Worm (Caenorhabditis elegans): ENCODE results near the gene let-99.
A peak's percentile ranks its signal among the peaks of the same experiment; 100 is the strongest.

The let-99 gene

DNA sequence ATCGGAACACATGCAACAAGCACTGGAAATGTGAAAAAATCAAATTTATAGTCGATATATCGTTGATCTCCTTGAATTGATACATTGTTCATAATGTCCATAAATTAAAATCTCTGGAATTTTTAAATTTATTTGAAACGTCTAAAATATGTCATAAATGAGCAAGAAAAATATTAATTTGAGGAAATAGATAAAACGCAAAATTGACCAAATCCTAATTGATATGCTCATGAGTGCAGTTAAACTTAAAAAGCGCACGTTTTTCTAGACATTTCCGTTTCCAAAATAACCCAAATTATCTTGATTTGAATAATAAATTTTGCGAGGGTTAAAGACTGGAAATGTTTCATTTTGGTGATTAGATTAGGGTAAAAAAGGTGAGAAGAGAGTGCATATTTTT, 45.1 kb upstream of the let-99 start, which contains the start of gene sru-13:
Gene sru-13, minus strand, starts transcription at position 101 of the 400 bp plus-strand sequence.
- TF ChIP-seq vab-15 (tag; optimal IDR thresholded peaks at IDR 0.05) (no peak), nhr-84 (tag; optimal IDR thresholded peaks at IDR 0.05) (no peak), lir-3 (tag; optimal IDR thresholded peaks at IDR 0.05; ENCODE audit: poor library complexity) (no peak), C04F5.9 (tag; optimal IDR thresholded peaks at IDR 0.05) (no peak), unc-130 (tag; optimal IDR thresholded peaks at IDR 0.05) (no peak), fkh-10 (GFP tag; optimal IDR thresholded peaks at IDR 0.05) (no peak), hlh-4 (tag; optimal IDR thresholded peaks at IDR 0.05) (no peak), rnt-1 (tag; optimal IDR thresholded peaks at IDR 0.05) (no peak)

- no peak for TF ChIP-seq unc-98 (GFP tag; IDR thresholded peaks at IDR 0.05)
- peak; percentile 49 for TF ChIP-seq ceh-8 (GFP tag; optimal IDR thresholded peaks at IDR 0.05)
These were observed 42.2 kb upstream of the let-99 start, which contains the start of gene eak-4 for ce11 chrIV:12525409-12525808. TSS of gene eak-4 (minus strand) at chrIV:12525509.

- TF ChIP-seq lin-13 (GFP tag; optimal IDR thresholded peaks at IDR 0.05), result no peak
- TF ChIP-seq nhr-77 (tag; optimal IDR thresholded peaks at IDR 0.05), result no peak
- no peak for TF ChIP-seq ets-5 (GFP tag; IDR thresholded peaks at IDR 0.05)
- no peak for TF ChIP-seq alr-1 (tag; optimal IDR thresholded peaks at IDR 0.05; ENCODE audit: borderline replicate concordance)
- no peak for TF ChIP-seq ztf-11 (tag; optimal IDR thresholded peaks at IDR 0.05)
- TF ChIP-seq nhr-47 (tag; optimal IDR thresholded peaks at IDR 0.05), result no peak
- no peak for TF ChIP-seq Y116A8C.19 (tag; optimal IDR thresholded peaks at IDR 0.05; ENCODE audit: borderline replicate concordance)
- no peak for TF ChIP-seq sup-37 (GFP tag; optimal IDR thresholded peaks at IDR 0.05)
- no peak for TF ChIP-seq mef-2 (tag; optimal IDR thresholded peaks at IDR 0.05)
- no peak for TF ChIP-seq fkh-10 (GFP tag; optimal IDR thresholded peaks at IDR 0.05)
- TF ChIP-seq nhr-85 (tag), result no peak
- no peak for TF ChIP-seq unc-62 (GFP tag; optimal IDR thresholded peaks at IDR 0.05)
- no peak for TF ChIP-seq nhr-28 (tag; optimal IDR thresholded peaks at IDR 0.05)
- TF ChIP-seq nhr-19 (GFP tag; conservative IDR thresholded peaks at IDR 0.05), result no peak
- peak; percentile 86 for TF ChIP-seq zip-4 (GFP tag; optimal IDR thresholded peaks at IDR 0.05)
- no peak for TF ChIP-seq F16B12.6 (tag; optimal IDR thresholded peaks at IDR 0.05)
- no peak for TF ChIP-seq vab-15 (tag; optimal IDR thresholded peaks at IDR 0.05)
- peak in 1 of 2 experiments; percentile 3 for TF ChIP-seq lsy-2 (tag; optimal IDR thresholded peaks at IDR 0.05)
- peak; percentile 59 for TF ChIP-seq nhr-20 (tag; optimal IDR thresholded peaks at IDR 0.05)
- TF ChIP-seq sptf-1 (tag; optimal IDR thresholded peaks at IDR 0.05), result no peak
- TF ChIP-seq nhr-237 (tag; optimal IDR thresholded peaks at IDR 0.05), result no peak
- peak; percentile 50 for TF ChIP-seq nhr-71 (tag; optimal IDR thresholded peaks at IDR 0.05)
- TF ChIP-seq nhr-90 (tag; optimal IDR thresholded peaks at IDR 0.05; ENCODE audit: poor library complexity), result peak; percentile 7
- TF ChIP-seq C34B4.2 (tag; optimal IDR thresholded peaks at IDR 0.05), result no peak
- peak; percentile 33 for TF ChIP-seq pqm-1 (tag; optimal IDR thresholded peaks at IDR 0.05)
- TF ChIP-seq mdl-1 (tag; optimal IDR thresholded peaks at IDR 0.05), result no peak
- TF ChIP-seq efl-1 (optimal IDR thresholded peaks at IDR 0.05), result peak in 1 of 2 experiments; percentile 38
- peak; percentile 28 to 94 for TF ChIP-seq efl-1 (GFP tag; optimal IDR thresholded peaks at IDR 0.05 in 1 of 2)
- TF ChIP-seq tbx-2 (tag; optimal IDR thresholded peaks at IDR 0.05), result no peak
- no peak for TF ChIP-seq unc-98 (GFP tag; IDR thresholded peaks at IDR 0.05)
- TF ChIP-seq nhr-12 (tag; optimal IDR thresholded peaks at IDR 0.05), result no peak
- peak; percentile 84 for TF ChIP-seq elt-2 (tag; optimal IDR thresholded peaks at IDR 0.05)
- TF ChIP-seq dsc-1 (tag; optimal IDR thresholded peaks at IDR 0.05), result no peak
- no peak for TF ChIP-seq lir-3 (tag; optimal IDR thresholded peaks at IDR 0.05; ENCODE audit: poor library complexity)
- TF ChIP-seq snu-23 (GFP tag; optimal IDR thresholded peaks at IDR 0.05), result peak; percentile 39
- no peak for TF ChIP-seq C04F5.9 (tag; optimal IDR thresholded peaks at IDR 0.05)
- no peak for TF ChIP-seq mep-1 (tag; optimal IDR thresholded peaks at IDR 0.05)
- no peak for TF ChIP-seq blmp-1 (tag; optimal IDR thresholded peaks at IDR 0.05)
- no peak for TF ChIP-seq unc-86 (tag; optimal IDR thresholded peaks at IDR 0.05)
- peak in 2 of 6 experiments; percentile 1 to 64 for TF ChIP-seq elt-3 (tag; optimal IDR thresholded peaks at IDR 0.05)
- TF ChIP-seq ces-1 (GFP tag; optimal IDR thresholded peaks at IDR 0.05), result no peak
- no peak for TF ChIP-seq fos-1 (tag; optimal IDR thresholded peaks at IDR 0.05)
- no peak for TF ChIP-seq ceh-88 (GFP tag; IDR thresholded peaks at IDR 0.05)
- no peak for TF ChIP-seq nhr-76 (tag; optimal IDR thresholded peaks at IDR 0.05)
These were observed 40.4 kb upstream of the let-99 start, which contains the start of gene F53B2.8 for ce11 chrIV:12527217-12527616. TSS of gene F53B2.8 (minus strand) at chrIV:12527396.
